Worm (Caenorhabditis elegans) whole organism, L2 larva: ENCODE results near the gene catp-8.

Experiments used
- egl-27 ChIP-seq: sonication (generic microtip); optimal IDR thresholded peaks from 3 replicates; lab custom pipeline; 2017; ENCODE audit warnings: missing biosample characterization, missing genetic modification reagents, missing genetic modification characterization
- nhr-10 ChIP-seq: sonication (generic microtip); optimal IDR thresholded peaks from 2 replicates; lab custom pipeline; 2017; ENCODE audit warnings: missing biosample characterization, missing genetic modification characterization
- nhr-12 ChIP-seq: fragments of 150-350 bp; optimal IDR thresholded peaks from 2 replicates; lab custom pipeline; 2014; ENCODE audit warnings: missing biosample characterization, missing genetic modification characterization
- sem-4 ChIP-seq: fragments of 150-350 bp; optimal IDR thresholded peaks from 2 replicates; lab custom pipeline; 2014; ENCODE audit warnings: missing biosample characterization, missing genetic modification reagents, missing genetic modification characterization
- ztf-11 ChIP-seq: sonication (generic microtip); optimal IDR thresholded peaks from 2 replicates; lab custom pipeline; 2017; ENCODE audit warnings: missing biosample characterization, missing genetic modification characterization

ce11 chrIV:11524241-11524692 is 45.2 kb upstream of the catp-8 start, which contains the start of gene mep-1:
- peak; percentile 74 for TF ChIP-seq sem-4 (tag; lab: Kevin White, UChicago)
- no peak for TF ChIP-seq ztf-11
- no peak for TF ChIP-seq nhr-10 (tag; lab: Kevin White, UChicago)
- TF ChIP-seq egl-27 (tag; lab: Kevin White, UChicago), result peak; percentile 1
- no peak for TF ChIP-seq nhr-12
